Worm (Caenorhabditis elegans) whole organism, early embryonic: ENCODE measurements around the gene clu-1.

ENCODE experiments used
- ama-1 ChIP-seq: fragments of 150-350 bp; optimal IDR thresholded peaks from 2 replicates; lab custom pipeline; 2014
- tbx-11 ChIP-seq: fragments of 200-800 bp; sonication (Bioruptor generic); IDR thresholded peaks from 2 replicates; pipeline ENCODE4 v1.3.6; 2022; ENCODE audit warnings: missing genetic modification characterization, missing compliant biosample characterization

- TF ChIP-seq ama-1 (lab: Kevin White, UChicago) (no peak), tbx-11 (GFP tag; lab: Robert Waterston, UW) (no peak)
These were observed 5.6 kb upstream of the clu-1 start, which contains the start of gene ZK1098.6 for ce11 chrIII:9526851-9527250.
